Fruit fly (Drosophila melanogaster) whole organism, wandering third instar larva: ENCODE results near the gene nesd.

Experiments used
- Abd-B ChIP-seq: fragments of >200 bp; optimal IDR thresholded peaks from 2 replicates; lab custom pipeline; 2017; ENCODE audit warnings: missing biosample characterization, missing genetic modification characterization
- CG9705 ChIP-seq: fragments of 200-800 bp; sonication (Bioruptor generic); optimal IDR thresholded peaks from 2 replicates; lab custom pipeline; 2018; ENCODE audit warnings: missing biosample characterization, mild to moderate bottlenecking, missing genetic modification characterization
- CrebA ChIP-seq: fragments of 200-800 bp; sonication (Bioruptor generic); optimal IDR thresholded peaks from 2 replicates; lab custom pipeline; 2016; ENCODE audit warnings: missing biosample characterization, mild to moderate bottlenecking, missing genetic modification characterization, borderline replicate concordance
- Dfd ChIP-seq: fragments of >200 bp; optimal IDR thresholded peaks from 2 replicates; lab custom pipeline; 2017; ENCODE audit warnings: missing biosample characterization, missing genetic modification characterization
- Dif ChIP-seq: fragments of 200-275, 200-300 bp; sonication (Bioruptor generic); optimal IDR thresholded peaks from 2 replicates; lab custom pipeline; 2018; ENCODE audit warnings: missing biosample characterization, missing genetic modification characterization; ENCODE audit not compliant: partially characterized antibody
- HLH106 ChIP-seq: fragments of 200-800 bp; optimal IDR thresholded peaks from 3 replicates; lab custom pipeline; 2019; ENCODE audit warnings: missing biosample characterization, mild to moderate bottlenecking, missing genetic modification characterization, moderate library complexity
- Hr83 ChIP-seq: fragments of 200-300 bp; sonication (Bioruptor generic); optimal IDR thresholded peaks from 2 replicates; lab custom pipeline; 2016; ENCODE audit warnings: missing biosample characterization, mild to moderate bottlenecking, missing genetic modification characterization, moderate library complexity; ENCODE audit not compliant: poor library complexity, severe bottlenecking
- Vsx2 ChIP-seq: fragments of 200-300, 225-300 bp; sonication (Bioruptor generic); optimal IDR thresholded peaks from 2 replicates; lab custom pipeline; 2018; ENCODE audit warnings: missing biosample characterization, missing genetic modification characterization; ENCODE audit not compliant: partially characterized antibody
- brk ChIP-seq: fragments of 200-800 bp; sonication (Bioruptor generic); optimal IDR thresholded peaks from 2 replicates; lab custom pipeline; 2016; ENCODE audit warnings: missing biosample characterization, mild to moderate bottlenecking, missing genetic modification characterization
- dsf ChIP-seq: sonication (Bioruptor generic); optimal IDR thresholded peaks from 2 replicates; lab custom pipeline; 2016; ENCODE audit warnings: missing biosample characterization, missing genetic modification characterization, borderline replicate concordance
- foxo ChIP-seq, 2 experiments: fragments of 200-800 bp; sonication (Bioruptor generic); optimal IDR thresholded peaks; 2 replicates in 1 of 2; 3 replicates in 1 of 2; lab custom pipeline; 2016 to 2017; ENCODE audit warnings: missing biosample characterization in 2 of 2, missing genetic modification characterization in 2 of 2
- fru ChIP-seq: fragments of 200-800 bp; sonication (Bioruptor generic); optimal IDR thresholded peaks from 3 replicates; lab custom pipeline; 2016; ENCODE audit warnings: missing biosample characterization, mild to moderate bottlenecking, missing genetic modification characterization
- h ChIP-seq: fragments of 200-800 bp; sonication (Bioruptor generic); optimal IDR thresholded peaks from 3 replicates; lab custom pipeline; 2016; ENCODE audit warnings: missing biosample characterization, mild to moderate bottlenecking, missing genetic modification characterization
- jim ChIP-seq: fragments of 175-275, 200-325 bp; sonication (Bioruptor generic); optimal IDR thresholded peaks from 2 replicates; lab custom pipeline; 2016; ENCODE audit warnings: missing biosample characterization, mild to moderate bottlenecking, missing genetic modification characterization
- lola ChIP-seq: fragments of >200 bp; optimal IDR thresholded peaks from 2 replicates; lab custom pipeline; 2017; ENCODE audit warnings: missing biosample characterization, missing genetic modification characterization
- pan ChIP-seq: fragments of >200 bp; optimal IDR thresholded peaks from 2 replicates; lab custom pipeline; 2017
- usp ChIP-seq: fragments of >200 bp; optimal IDR thresholded peaks from 2 replicates; lab custom pipeline; 2017; ENCODE audit warnings: missing biosample characterization, missing genetic modification characterization

The nesd gene

dm6 chr2L:20121233-20121551 is 27.4 kb downstream of the nesd start:
- no peak for TF ChIP-seq foxo (GFP tag; optimal IDR thresholded peaks at IDR 0.05; lab: Kevin White, UChicago)
- TF ChIP-seq fru (GFP tag; lab: Kevin White, UChicago), result no peak
- no peak for TF ChIP-seq Hr83 (GFP tag; lab: Kevin White, UChicago)
- no peak for TF ChIP-seq CG9705
- no peak for TF ChIP-seq CrebA
- no peak for TF ChIP-seq h
- no peak for TF ChIP-seq Dif (GFP tag; lab: Kevin White, UChicago)

- TF ChIP-seq Dif (GFP tag; lab: Kevin White, UChicago), result no peak
- no peak for TF ChIP-seq Dfd (GFP tag; lab: Kevin White, UChicago)
- TF ChIP-seq Hr83 (GFP tag; lab: Kevin White, UChicago), result no peak
- TF ChIP-seq usp, result no peak
- TF ChIP-seq pan, result no peak
- TF ChIP-seq lola (GFP tag; lab: Kevin White, UChicago), result no peak
- no peak for TF ChIP-seq dsf (GFP tag; lab: Kevin White, UChicago)
- no peak for TF ChIP-seq brk (GFP tag; lab: Kevin White, UChicago)
- TF ChIP-seq HLH106 (tag; lab: Kevin White, UChicago), result no peak
- no peak for TF ChIP-seq jim (GFP tag; lab: Kevin White, UChicago)
- TF ChIP-seq Abd-B, result no peak
- TF ChIP-seq Vsx2, result no peak
Measured at dm6 chr2L:20134823-20135222, 41.1 kb downstream of the nesd start, which contains the start of gene CG10651. CG10651 (minus strand) TSS chr2L:20134923.
